Worm (Caenorhabditis elegans): ENCODE measurements around the gene sek-4.

sek-4 gene

ce11 chrX:5355253-5355652 is 19.6 kb upstream of the sek-4 start:
- no peak for TF ChIP-seq npax-4 (tag; optimal IDR thresholded peaks at IDR 0.05)
- TF ChIP-seq lin-11 (tag; optimal IDR thresholded peaks at IDR 0.05) = no peak
- no peak for TF ChIP-seq elt-2 (tag; optimal IDR thresholded peaks at IDR 0.05)
- TF ChIP-seq pat-9 (tag; optimal IDR thresholded peaks at IDR 0.05) = no peak
- no peak for TF ChIP-seq ceh-24 (tag; optimal IDR thresholded peaks at IDR 0.05)
- no peak for TF ChIP-seq ceh-19 (GFP tag; optimal IDR thresholded peaks at IDR 0.05)
- no peak for TF ChIP-seq K02D7.2 (tag; optimal IDR thresholded peaks at IDR 0.05)
- TF ChIP-seq mec-3 (tag; optimal IDR thresholded peaks at IDR 0.05; ENCODE audit: borderline replicate concordance) = no peak
- TF ChIP-seq che-1 (tag; optimal IDR thresholded peaks at IDR 0.05) = no peak
- no peak for TF ChIP-seq fkh-6 (tag; optimal IDR thresholded peaks at IDR 0.05)
- TF ChIP-seq ceh-30 (tag; optimal IDR thresholded peaks at IDR 0.05) = no peak
- TF ChIP-seq C38D4.7 (GFP tag; optimal IDR thresholded peaks at IDR 0.05) = no peak
- no peak for TF ChIP-seq pha-2 (tag; optimal IDR thresholded peaks at IDR 0.05)
- no peak for TF ChIP-seq F13H6.1 (tag; optimal IDR thresholded peaks at IDR 0.05)
- TF ChIP-seq unc-3 (GFP tag; conservative IDR thresholded peaks at IDR 0.05) = no peak
- no peak for TF ChIP-seq unc-3 (tag; optimal IDR thresholded peaks at IDR 0.05)

ce11 chrX:5360682-5361081 is 14.2 kb upstream of the sek-4 start:
- peak; percentile 38 for TF ChIP-seq ref-2 (tag; optimal IDR thresholded peaks at IDR 0.05)
- peak; percentile 21 for TF ChIP-seq pha-2 (tag; optimal IDR thresholded peaks at IDR 0.05)
- peak; percentile 56 for TF ChIP-seq sdc-2 (tag; optimal IDR thresholded peaks at IDR 0.05)
- TF ChIP-seq tbx-7 (tag; optimal IDR thresholded peaks at IDR 0.05) = no peak
- peak; percentile 61 for TF ChIP-seq tbx-2 (tag; optimal IDR thresholded peaks at IDR 0.05)
- TF ChIP-seq dve-1 (tag; optimal IDR thresholded peaks at IDR 0.05) = no peak
- TF ChIP-seq gmeb-2 (tag; optimal IDR thresholded peaks at IDR 0.05) = no peak
- no peak for TF ChIP-seq hlh-15 (tag; optimal IDR thresholded peaks at IDR 0.05)
- no peak for TF ChIP-seq K02D7.2 (tag; optimal IDR thresholded peaks at IDR 0.05)

ce11 chrX:5364222-5364621 is 10.6 kb upstream of the sek-4 start, which contains the start of gene chtl-1:
Gene chtl-1, minus strand, starts transcription at chrX:5364322.
- no peak for TF ChIP-seq ceh-48 (tag; optimal IDR thresholded peaks at IDR 0.05)
- TF ChIP-seq C08G9.2 (tag; optimal IDR thresholded peaks at IDR 0.05) = no peak
- TF ChIP-seq npax-4 (tag; optimal IDR thresholded peaks at IDR 0.05) = no peak
- TF ChIP-seq ceh-31 (tag; optimal IDR thresholded peaks at IDR 0.05) = no peak

ce11 chrX:5365437-5365836 is 9.4 kb upstream of the sek-4 start, which contains the start of gene F35C8.5:
Gene F35C8.5, plus strand, starts transcription at chrX:5365813.
- TF ChIP-seq unc-55 (GFP tag; optimal IDR thresholded peaks at IDR 0.05) = no peak
- no peak for TF ChIP-seq hlh-15 (tag; optimal IDR thresholded peaks at IDR 0.05)
- TF ChIP-seq eyg-1 (tag; optimal IDR thresholded peaks at IDR 0.05) = no peak
- no peak for TF ChIP-seq lim-6 (tag; optimal IDR thresholded peaks at IDR 0.05)
- TF ChIP-seq lin-11 (tag; optimal IDR thresholded peaks at IDR 0.05) = no peak
- peak; percentile 5 for TF ChIP-seq elt-2 (tag; optimal IDR thresholded peaks at IDR 0.05)
- TF ChIP-seq nhr-11 (tag; optimal IDR thresholded peaks at IDR 0.05) = no peak
- no peak for TF ChIP-seq unc-3 (GFP tag; conservative IDR thresholded peaks at IDR 0.05)
- no peak for TF ChIP-seq unc-3 (tag; optimal IDR thresholded peaks at IDR 0.05)
- TF ChIP-seq fkh-10 (GFP tag; optimal IDR thresholded peaks at IDR 0.05) = no peak

- TF ChIP-seq ceh-31 (tag; optimal IDR thresholded peaks at IDR 0.05) (no peak), syd-9 (tag; optimal IDR thresholded peaks at IDR 0.05) (no peak), npax-4 (tag; optimal IDR thresholded peaks at IDR 0.05) (no peak), zip-5 (tag; optimal IDR thresholded peaks at IDR 0.05) (no peak), ceh-9 (tag; optimal IDR thresholded peaks at IDR 0.05) (no peak), ceh-19 (GFP tag; optimal IDR thresholded peaks at IDR 0.05) (no peak), dve-1 (tag; optimal IDR thresholded peaks at IDR 0.05) (no peak), hlh-6 (tag; optimal IDR thresholded peaks at IDR 0.05) (no peak)
These were observed 8.2 kb upstream of the sek-4 start for ce11 chrX:5366613-5367012.
